Fruit fly (Drosophila melanogaster) whole organism: ENCODE data around the gene CG31639.

Experiments used
- CG8478 ChIP-seq: fragments of >200 bp; optimal IDR thresholded peaks from 2 replicates; lab custom pipeline; 2018; ENCODE audit warnings: inconsistent platforms
- Dll ChIP-seq: fragments of >200 bp; optimal IDR thresholded peaks from 2 replicates; lab custom pipeline; 2017
- EcR ChIP-seq, 2 experiments: fragments of >200 bp; optimal IDR thresholded peaks; 2 replicates each; lab custom pipeline; 2017; ENCODE audit warnings: missing biosample characterization in 2 of 2, missing genetic modification characterization in 2 of 2, missing genetic modification reagents in 2 of 2
- pan ChIP-seq: fragments of >200 bp; optimal IDR thresholded peaks from 2 replicates; lab custom pipeline; 2017
- psq ChIP-seq: fragments of >200 bp; optimal IDR thresholded peaks from 2 replicates; lab custom pipeline; 2017
- usp ChIP-seq: fragments of >200 bp; optimal IDR thresholded peaks from 2 replicates; lab custom pipeline; 2017; ENCODE audit warnings: missing biosample characterization, missing genetic modification characterization, mixed read lengths

Gene CG31639

dm6 chr2L:6124815-6125214 lies 30.1 kb downstream of the CG31639 start, which contains the start of gene Arpc4:
Arpc4 (plus strand) TSS chr2L:6125132.
- TF ChIP-seq EcR (GFP tag; optimal IDR thresholded peaks at IDR 0.05; lab: Kevin White, UChicago) (no peak), CG8478 (lab: Kevin White, UChicago) (no peak), pan (lab: Kevin White, UChicago) (no peak), usp (GFP tag; lab: Kevin White, UChicago) (no peak), Dll (lab: Kevin White, UChicago) (no peak), psq (lab: Kevin White, UChicago) (no peak)

dm6 chr2L:6118212-6118611 lies 36.7 kb downstream of the CG31639 start, which contains the start of gene CG31642:
CG31642 (plus strand) TSS chr2L:6118512.
- TF ChIP-seq CG8478 (lab: Kevin White, UChicago): no peak

- TF ChIP-seq CG8478 (lab: Kevin White, UChicago) (no peak), pan (lab: Kevin White, UChicago) (no peak), psq (lab: Kevin White, UChicago) (no peak), Dll (lab: Kevin White, UChicago) (no peak), usp (GFP tag; lab: Kevin White, UChicago) (no peak), EcR (GFP tag; optimal IDR thresholded peaks at IDR 0.05; lab: Kevin White, UChicago) (no peak)
Measured at dm6 chr2L:6110781-6111180, 44.2 kb downstream of the CG31639 start.

- no peak for TF ChIP-seq CG8478 (lab: Kevin White, UChicago)
- TF ChIP-seq pan (lab: Kevin White, UChicago): no peak
- no peak for TF ChIP-seq Dll (lab: Kevin White, UChicago)
- no peak for TF ChIP-seq EcR (GFP tag; optimal IDR thresholded peaks at IDR 0.05; lab: Kevin White, UChicago)
- no peak for TF ChIP-seq usp (GFP tag; lab: Kevin White, UChicago)
- no peak for TF ChIP-seq psq (lab: Kevin White, UChicago)
Measured at dm6 chr2L:6109313-6109847, 45.6 kb downstream of the CG31639 start.
